Worm (Caenorhabditis elegans) whole organism, mixed stage, embryonic: ENCODE data around the gene dlc-1.

Experiments used
- M03D4.4 ChIP-seq: sonication (generic microtip); optimal IDR thresholded peaks from 2 replicates; lab custom pipeline; 2017; ENCODE audit warnings: mild to moderate bottlenecking, missing genetic modification characterization, missing compliant biosample characterization
- bed-3 ChIP-seq: fragments of 200-800 bp; sonication (Bioruptor generic); optimal IDR thresholded peaks from 3 replicates; lab custom pipeline; 2018; ENCODE audit warnings: mild to moderate bottlenecking, missing genetic modification characterization, moderate library complexity, missing compliant biosample characterization
- blmp-1 ChIP-seq: fragments of 150-350 bp; optimal IDR thresholded peaks from 2 replicates; lab custom pipeline; 2014; ENCODE audit warnings: missing biosample characterization, missing genetic modification characterization
- ceh-83 ChIP-seq: fragments of 200-800 bp; sonication (Bioruptor generic); optimal IDR thresholded peaks from 2 replicates; lab custom pipeline; 2018; ENCODE audit warnings: mild to moderate bottlenecking, missing genetic modification characterization, missing compliant biosample characterization
- ces-1 ChIP-seq: fragments of 150-350 bp; optimal IDR thresholded peaks from 2 replicates; lab custom pipeline; 2014; ENCODE audit warnings: missing biosample characterization, missing genetic modification reagents, missing genetic modification characterization
- cnd-1 ChIP-seq: fragments of 200-800 bp; sonication (Bioruptor generic); optimal IDR thresholded peaks from 2 replicates; lab custom pipeline; 2018; ENCODE audit warnings: mild to moderate bottlenecking, missing genetic modification characterization, missing compliant biosample characterization
- drap-1 ChIP-seq: fragments of 200-800 bp; sonication (Bioruptor generic); optimal IDR thresholded peaks from 3 replicates; lab custom pipeline; 2018; ENCODE audit warnings: mild to moderate bottlenecking, missing genetic modification characterization, missing compliant biosample characterization
- elt-1 ChIP-seq: sonication (generic microtip); optimal IDR thresholded peaks from 2 replicates; lab custom pipeline; 2017; ENCODE audit warnings: missing genetic modification characterization, mild to moderate bottlenecking, missing compliant biosample characterization, antibody characterized with exemption, moderate library complexity, borderline replicate concordance; ENCODE audit not compliant: insufficient read depth
- elt-3 ChIP-seq: fragments of 150-350 bp; optimal IDR thresholded peaks from 2 replicates; lab custom pipeline; 2014; ENCODE audit warnings: missing biosample characterization, missing genetic modification characterization
- flh-1 ChIP-seq: fragments of 200-800 bp; sonication (Bioruptor generic); optimal IDR thresholded peaks from 2 replicates; lab custom pipeline; 2018; ENCODE audit warnings: mild to moderate bottlenecking, missing genetic modification characterization, moderate library complexity, missing compliant biosample characterization
- ham-2 ChIP-seq: fragments of 200-800 bp; sonication (Bioruptor generic); optimal IDR thresholded peaks from 2 replicates; lab custom pipeline; 2018; ENCODE audit warnings: mild to moderate bottlenecking, missing genetic modification characterization, missing compliant biosample characterization
- hlh-1 ChIP-seq: fragments of 150-350 bp; optimal IDR thresholded peaks from 2 replicates; lab custom pipeline; 2014; ENCODE audit warnings: missing biosample characterization, missing genetic modification reagents, missing genetic modification characterization
- lin-13 ChIP-seq: fragments of 150-350 bp; optimal IDR thresholded peaks from 2 replicates; lab custom pipeline; 2014; ENCODE audit warnings: missing biosample characterization, missing genetic modification characterization
- lin-32 ChIP-seq: fragments of 200-800 bp; sonication (Bioruptor generic); optimal IDR thresholded peaks from 2 replicates; lab custom pipeline; 2018; ENCODE audit warnings: mild to moderate bottlenecking, missing genetic modification characterization, missing compliant biosample characterization
- lsy-2 ChIP-seq: fragments of 150-350 bp; optimal IDR thresholded peaks from 2 replicates; lab custom pipeline; 2014; ENCODE audit warnings: missing biosample characterization, missing genetic modification characterization
- mab-5 ChIP-seq: fragments of 150-350 bp; optimal IDR thresholded peaks from 2 replicates; lab custom pipeline; 2014; ENCODE audit warnings: missing biosample characterization, missing genetic modification characterization
- mep-1 ChIP-seq: fragments of 150-350 bp; optimal IDR thresholded peaks from 2 replicates; lab custom pipeline; 2017; ENCODE audit warnings: missing biosample characterization, missing genetic modification reagents, missing genetic modification characterization, inconsistent platforms
- mls-2 ChIP-seq: sonication (generic microtip); optimal IDR thresholded peaks from 2 replicates; lab custom pipeline; 2016; ENCODE audit warnings: mild to moderate bottlenecking, missing genetic modification characterization, moderate library complexity, missing compliant biosample characterization
- nhr-12 ChIP-seq: fragments of 150-350 bp; optimal IDR thresholded peaks from 2 replicates; lab custom pipeline; 2014; ENCODE audit warnings: missing biosample characterization, missing genetic modification characterization
- nhr-2 ChIP-seq: fragments of 150-350 bp; optimal IDR thresholded peaks from 2 replicates; lab custom pipeline; 2014; ENCODE audit warnings: missing biosample characterization, missing genetic modification characterization
- nhr-237 ChIP-seq: fragments of 150-350 bp; optimal IDR thresholded peaks from 2 replicates; lab custom pipeline; 2014; ENCODE audit warnings: missing biosample characterization, missing genetic modification characterization
- nhr-28 ChIP-seq: fragments of 150-350 bp; optimal IDR thresholded peaks from 2 replicates; lab custom pipeline; 2014; ENCODE audit warnings: missing biosample characterization, missing genetic modification characterization
- pha-4 ChIP-seq: fragments of 150-350 bp; optimal IDR thresholded peaks from 2 replicates; lab custom pipeline; 2018; ENCODE audit warnings: missing biosample characterization, missing genetic modification reagents, missing genetic modification characterization
- sem-2 ChIP-seq: fragments of 200-800 bp; sonication (Bioruptor generic); optimal IDR thresholded peaks from 2 replicates; lab custom pipeline; 2018; ENCODE audit warnings: mild to moderate bottlenecking, missing genetic modification characterization, missing compliant biosample characterization
- sptf-1 ChIP-seq: sonication (generic microtip); optimal IDR thresholded peaks from 2 replicates; lab custom pipeline; 2017; ENCODE audit warnings: mild to moderate bottlenecking, missing genetic modification characterization, moderate library complexity, missing compliant biosample characterization
- tbx-8 ChIP-seq: fragments of 200-800 bp; sonication (Bioruptor generic); optimal IDR thresholded peaks from 2 replicates; lab custom pipeline; 2018; ENCODE audit warnings: mild to moderate bottlenecking, missing genetic modification characterization, moderate library complexity, missing compliant biosample characterization
- unc-120 ChIP-seq: sonication (generic microtip); optimal IDR thresholded peaks from 2 replicates; lab custom pipeline; 2017; ENCODE audit warnings: missing genetic modification characterization, missing compliant biosample characterization; ENCODE audit not compliant: poor library complexity, severe bottlenecking
- unc-39 ChIP-seq: fragments of 150-350 bp; optimal IDR thresholded peaks from 2 replicates; lab custom pipeline; 2014; ENCODE audit warnings: missing biosample characterization, missing genetic modification characterization
- unc-62 ChIP-seq: fragments of 150-350 bp; optimal IDR thresholded peaks from 2 replicates; lab custom pipeline; 2014; ENCODE audit warnings: missing biosample characterization, missing genetic modification reagents, missing genetic modification characterization
- zip-8 ChIP-seq: fragments of 150-350 bp; optimal IDR thresholded peaks from 2 replicates; lab custom pipeline; 2014; ENCODE audit warnings: missing biosample characterization, missing genetic modification characterization

Gene dlc-1

ce11 chrIII:6463679-6464078 lies at the start of gene dlc-1:
TSS of gene dlc-1 (minus strand) at chrIII:6463779.
- TF ChIP-seq ces-1 (GFP tag; lab: Kevin White, UChicago): no peak

DNA sequence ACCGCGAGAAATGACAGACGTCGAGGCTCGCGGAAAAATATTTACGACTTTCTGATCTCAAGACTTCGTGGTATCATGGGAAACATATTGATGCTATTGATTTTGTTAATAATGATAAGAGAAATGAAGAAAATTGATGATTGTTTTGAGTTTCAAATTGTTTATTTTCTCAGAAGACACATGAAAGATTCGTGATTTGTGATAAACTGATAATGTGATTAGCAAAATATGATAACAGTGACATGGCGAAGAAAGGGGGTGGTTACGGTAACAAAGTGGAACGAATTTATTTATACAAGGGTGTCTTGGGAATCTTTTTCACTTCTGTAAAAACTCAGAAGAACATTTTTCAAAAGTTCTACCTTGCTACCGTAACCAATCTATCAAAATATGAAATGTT lies 45.7 kb upstream of the dlc-1 start:
- TF ChIP-seq tbx-8 (GFP tag; lab: Kevin White, UChicago) (no peak), mab-5 (no peak), drap-1 (GFP tag; lab: Kevin White, UChicago) (no peak)

ce11 chrIII:6508327-6508726 lies 44.7 kb upstream of the dlc-1 start:
- no peak for TF ChIP-seq mls-2 (tag; lab: Kevin White, UChicago)
- TF ChIP-seq unc-39 (tag; lab: Kevin White, UChicago): no peak
- no peak for TF ChIP-seq unc-120 (tag; lab: Kevin White, UChicago)
- TF ChIP-seq bed-3 (GFP tag; lab: Kevin White, UChicago): no peak
- TF ChIP-seq nhr-237: no peak
- TF ChIP-seq blmp-1 (tag; lab: Kevin White, UChicago): no peak

ce11 chrIII:6507832-6508231 lies 44.3 kb upstream of the dlc-1 start, which contains the start of gene F23F12.12:
TSS of gene F23F12.12 (plus strand) at chrIII:6508132.
- TF ChIP-seq drap-1 (GFP tag; lab: Kevin White, UChicago): no peak
- TF ChIP-seq bed-3 (GFP tag; lab: Kevin White, UChicago): no peak

ce11 chrIII:6500032-6500564 lies 36.5 kb upstream of the dlc-1 start, which contains the start of gene F23F12.3:
TSS of gene F23F12.3 (plus strand) at chrIII:6500514.
- TF ChIP-seq drap-1 (GFP tag; lab: Kevin White, UChicago): no peak
- no peak for TF ChIP-seq lin-32
- no peak for TF ChIP-seq zip-8 (tag; lab: Kevin White, UChicago)
- no peak for TF ChIP-seq unc-62 (GFP tag; lab: Kevin White, UChicago)
- TF ChIP-seq bed-3 (GFP tag; lab: Kevin White, UChicago): no peak
- TF ChIP-seq mab-5: no peak
- no peak for TF ChIP-seq ceh-83
- TF ChIP-seq flh-1 (GFP tag; lab: Kevin White, UChicago): no peak
- TF ChIP-seq nhr-12: no peak
- no peak for TF ChIP-seq nhr-2 (tag; lab: Kevin White, UChicago)
- TF ChIP-seq nhr-237: no peak
- TF ChIP-seq lin-13 (tag; lab: Kevin White, UChicago): no peak
- no peak for TF ChIP-seq ces-1 (GFP tag; lab: Kevin White, UChicago)
- TF ChIP-seq ham-2: no peak
- no peak for TF ChIP-seq cnd-1

DNA sequence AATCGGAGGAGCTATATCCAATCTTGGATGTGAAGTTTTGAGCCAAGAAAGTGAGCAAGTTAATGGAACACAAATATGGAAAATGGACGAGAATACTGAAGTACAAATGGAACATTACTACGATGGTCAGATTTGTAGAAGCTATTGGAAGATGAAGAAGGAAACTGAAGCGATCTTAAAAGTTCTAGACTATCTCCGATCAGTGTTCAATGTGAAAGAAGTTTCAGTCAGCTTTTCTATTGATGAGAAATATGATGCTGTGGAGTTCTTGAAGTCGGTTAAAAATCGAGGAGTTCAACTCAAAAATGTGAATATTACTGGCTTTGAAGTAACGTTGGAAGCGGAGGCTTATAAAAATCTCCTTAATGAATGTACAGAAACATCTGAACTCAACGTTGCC lies 35.5 kb upstream of the dlc-1 start:
- TF ChIP-seq lsy-2: no peak
- TF ChIP-seq mep-1: no peak
- no peak for TF ChIP-seq pha-4
- no peak for TF ChIP-seq elt-3 (tag; lab: Kevin White, UChicago)

- no peak for TF ChIP-seq ceh-83
- no peak for TF ChIP-seq hlh-1 (tag; lab: Kevin White, UChicago)
- no peak for TF ChIP-seq bed-3 (GFP tag; lab: Kevin White, UChicago)
- no peak for TF ChIP-seq nhr-12
- TF ChIP-seq nhr-237: no peak
- no peak for TF ChIP-seq mls-2 (tag; lab: Kevin White, UChicago)
- TF ChIP-seq lin-32: no peak
- no peak for TF ChIP-seq elt-3 (tag; lab: Kevin White, UChicago)
Observed at ce11 chrIII:6498176-6498575, 34.6 kb upstream of the dlc-1 start, which contains the start of gene sdz-15. TSS of gene sdz-15 (plus strand) at chrIII:6498476.

- TF ChIP-seq ceh-83 (no peak), sem-2 (GFP tag; lab: Kevin White, UChicago) (no peak), sptf-1 (tag; lab: Kevin White, UChicago) (no peak), unc-62 (GFP tag; lab: Kevin White, UChicago) (no peak), drap-1 (GFP tag; lab: Kevin White, UChicago) (no peak), M03D4.4 (tag; lab: Kevin White, UChicago) (no peak), lin-13 (tag; lab: Kevin White, UChicago) (no peak), hlh-1 (tag; lab: Kevin White, UChicago) (no peak), nhr-28 (tag; lab: Kevin White, UChicago) (no peak), nhr-237 (no peak), elt-3 (tag; lab: Kevin White, UChicago) (no peak), nhr-12 (no peak), bed-3 (GFP tag; lab: Kevin White, UChicago) (no peak), cnd-1 (no peak), mep-1 (no peak), elt-1 (tag; lab: Kevin White, UChicago) (no peak), nhr-2 (tag; lab: Kevin White, UChicago) (no peak)
Observed at ce11 chrIII:6495191-6495723, 31.7 kb upstream of the dlc-1 start, which contains the start of gene F23F12.13. TSS of gene F23F12.13 (plus strand) at chrIII:6495673.
